Worm (Caenorhabditis elegans) whole organism, young adult: Measurements from ENCODE around the gene spp-8.

Experiments
- B0035.1 ChIP-seq: sonication (generic microtip); optimal IDR thresholded peaks from 2 replicates; lab custom pipeline; 2016; ENCODE audit warnings: missing genetic modification characterization, mild to moderate bottlenecking, missing compliant biosample characterization, missing genotype, missing genetic modification reagents
- C06A6.2 ChIP-seq: fragments of 200-800 bp; sonication (Bioruptor generic); conservative IDR thresholded peaks from 2 replicates; pipeline ENCODE4 v1.3.6; 2022; ENCODE audit warnings: missing genetic modification characterization, missing compliant biosample characterization
- D2030.7 ChIP-seq: fragments of 200-800 bp; sonication (Bioruptor generic); IDR thresholded peaks from 2 replicates; pipeline ENCODE4 v1.3.6; 2022; ENCODE audit warnings: missing genetic modification reagents, missing genetic modification characterization, missing compliant biosample characterization
- F37B4.10 ChIP-seq: fragments of 200-800 bp; sonication (Bioruptor generic); IDR thresholded peaks from 2 replicates; pipeline ENCODE4 v1.3.6; 2022; ENCODE audit warnings: missing genetic modification characterization, missing compliant biosample characterization
- K11D2.4 ChIP-seq: fragments of 200-800 bp; sonication (Bioruptor generic); IDR thresholded peaks from 2 replicates; pipeline ENCODE4 v1.3.6; 2022; ENCODE audit warnings: missing genetic modification reagents, missing genetic modification characterization, missing compliant biosample characterization
- K12H6.12 ChIP-seq: fragments of 200-800 bp; sonication (Bioruptor generic); optimal IDR thresholded peaks from 2 replicates; lab custom pipeline; 2018; ENCODE audit warnings: mild to moderate bottlenecking, missing genetic modification characterization, missing compliant biosample characterization
- T07F8.4 ChIP-seq: sonication (generic microtip); optimal IDR thresholded peaks from 2 replicates; lab custom pipeline; 2016; ENCODE audit warnings: mild to moderate bottlenecking, missing genetic modification characterization, moderate library complexity, missing compliant biosample characterization
- Y53F4B.3 ChIP-seq: fragments of 200-800 bp; sonication (Bioruptor generic); IDR thresholded peaks from 2 replicates; pipeline ENCODE4 v1.3.6; 2022; ENCODE audit warnings: missing genetic modification reagents, missing genetic modification characterization, missing compliant biosample characterization
- Y53G8AR.9 ChIP-seq: fragments of 200-800 bp; sonication (Bioruptor generic); conservative IDR thresholded peaks from 2 replicates; pipeline ENCODE4 v1.3.6; 2022; ENCODE audit warnings: missing genetic modification reagents, missing genetic modification characterization, missing compliant biosample characterization
- Y56A3A.18 ChIP-seq: fragments of 200-800 bp; sonication (Bioruptor generic); IDR thresholded peaks from 2 replicates; pipeline ENCODE4 v1.3.6; 2022; ENCODE audit warnings: missing genetic modification reagents, missing genetic modification characterization, missing compliant biosample characterization
- Y67H2A.10 ChIP-seq: fragments of 200-800 bp; sonication (Bioruptor generic); conservative IDR thresholded peaks from 2 replicates; pipeline ENCODE4 v1.3.6; 2022; ENCODE audit warnings: missing genetic modification reagents, missing genetic modification characterization, missing compliant biosample characterization
- Y95B8A.8 ChIP-seq: fragments of 200-800 bp; sonication (Bioruptor generic); IDR thresholded peaks from 2 replicates; pipeline ENCODE4 v1.3.6; 2022; ENCODE audit warnings: missing genetic modification reagents, missing genetic modification characterization, missing compliant biosample characterization
- ZK185.1 ChIP-seq: sonication (generic microtip); optimal IDR thresholded peaks from 2 replicates; lab custom pipeline; 2016; ENCODE audit warnings: mild to moderate bottlenecking, missing genetic modification characterization, missing compliant biosample characterization; ENCODE audit not compliant: poor library complexity, severe bottlenecking
- aptf-2 ChIP-seq: fragments of 200-800 bp; sonication (Bioruptor generic); conservative IDR thresholded peaks from 2 replicates; pipeline ENCODE4 v1.3.6; 2022; ENCODE audit warnings: missing genetic modification reagents, missing genetic modification characterization, missing compliant biosample characterization
- aptf-3 ChIP-seq: fragments of 200-800 bp; sonication (Bioruptor generic); IDR thresholded peaks from 2 replicates; pipeline ENCODE4 v1.3.6; 2022; ENCODE audit warnings: missing genetic modification characterization, missing compliant biosample characterization
- atf-7 ChIP-seq: sonication (generic microtip); optimal IDR thresholded peaks from 2 replicates; lab custom pipeline; 2017; ENCODE audit warnings: mild to moderate bottlenecking, missing genetic modification characterization, missing compliant biosample characterization
- bed-2 ChIP-seq: fragments of 200-800 bp; sonication (Bioruptor generic); IDR thresholded peaks from 2 replicates; pipeline ENCODE4 v1.3.6; 2022; ENCODE audit warnings: missing genetic modification reagents, missing genetic modification characterization, missing compliant biosample characterization
- cebp-1 ChIP-seq, 2 experiments: fragments of 200-800 bp in 1 of 2; sonication (Bioruptor generic) in 1 of 2; sonication (generic microtip) in 1 of 2; IDR thresholded peaks in 1 of 2; optimal IDR thresholded peaks in 1 of 2; 2 replicates each; pipeline versions ENCODE4 v1.3.6 to Lab custom; 2017 to 2022; ENCODE audit warnings: missing compliant biosample characterization in 2 of 2, missing genetic modification characterization in 2 of 2, mild to moderate bottlenecking in 1 of 2, missing genetic modification reagents in 1 of 2, moderate library complexity in 1 of 2
- ceh-100 ChIP-seq: fragments of 200-800 bp; sonication (Bioruptor generic); IDR thresholded peaks from 2 replicates; pipeline ENCODE4 v1.3.6; 2022; ENCODE audit warnings: missing genetic modification reagents, missing genetic modification characterization, missing compliant biosample characterization
- dox-1 ChIP-seq: fragments of 200-800 bp; sonication (Bioruptor generic); IDR thresholded peaks from 2 replicates; pipeline ENCODE4 v1.3.6; 2022; ENCODE audit warnings: missing genetic modification reagents, missing genetic modification characterization, missing compliant biosample characterization
- egl-18 ChIP-seq: fragments of 200-800 bp; sonication (Bioruptor generic); IDR thresholded peaks from 2 replicates; pipeline ENCODE4 v1.3.6; 2022; ENCODE audit warnings: missing genetic modification reagents, missing genetic modification characterization, missing compliant biosample characterization
- egl-44 ChIP-seq: fragments of 200-800 bp; sonication (Bioruptor generic); IDR thresholded peaks from 2 replicates; pipeline ENCODE4 v1.3.6; 2022; ENCODE audit warnings: missing genetic modification reagents, missing genetic modification characterization, missing compliant biosample characterization
- ets-4 ChIP-seq: fragments of 200-800 bp; sonication (Bioruptor generic); optimal IDR thresholded peaks from 2 replicates; lab custom pipeline; 2018; ENCODE audit warnings: mild to moderate bottlenecking, missing genetic modification characterization, missing compliant biosample characterization
- fkh-3 ChIP-seq: sonication (generic microtip); optimal IDR thresholded peaks from 2 replicates; lab custom pipeline; 2016; ENCODE audit warnings: mild to moderate bottlenecking, missing genetic modification characterization, missing compliant biosample characterization
- gei-17 ChIP-seq: fragments of 200-800 bp; sonication (Bioruptor generic); optimal IDR thresholded peaks from 2 replicates; lab custom pipeline; 2018; ENCODE audit warnings: mild to moderate bottlenecking, missing genetic modification characterization, missing compliant biosample characterization
- lag-1 ChIP-seq: fragments of 200-800 bp; sonication (Bioruptor generic); IDR thresholded peaks from 2 replicates; pipeline ENCODE4 v1.3.6; 2022; ENCODE audit warnings: missing genetic modification reagents, missing genetic modification characterization, missing compliant biosample characterization
- let-526 ChIP-seq: fragments of 200-800 bp; sonication (Bioruptor generic); IDR thresholded peaks from 2 replicates; pipeline ENCODE4 v1.3.6; 2022; ENCODE audit warnings: missing genetic modification reagents, missing genetic modification characterization, missing compliant biosample characterization
- lin-26 ChIP-seq: fragments of 200-800 bp; sonication (Bioruptor generic); IDR thresholded peaks from 2 replicates; pipeline ENCODE4 v1.3.6; 2022; ENCODE audit warnings: missing genetic modification reagents, missing genetic modification characterization, missing compliant biosample characterization
- lin-35 ChIP-seq, 3 experiments: fragments of 150-350 bp in 2 of 3; sonication (generic microtip) in 1 of 3; optimal IDR thresholded peaks; 2 replicates each; lab custom pipeline; 2014 to 2018; ENCODE audit warnings: missing biosample characterization in 3 of 3, missing genetic modification characterization in 3 of 3, missing genetic modification reagents in 3 of 3
- lin-40 ChIP-seq: sonication (generic microtip); optimal IDR thresholded peaks from 2 replicates; lab custom pipeline; 2016; ENCODE audit warnings: missing genetic modification characterization, mild to moderate bottlenecking, missing compliant biosample characterization, missing genotype, missing genetic modification reagents
- lin-54 ChIP-seq: fragments of 200-800 bp; sonication (Bioruptor generic); optimal IDR thresholded peaks from 2 replicates; lab custom pipeline; 2018; ENCODE audit warnings: mild to moderate bottlenecking, missing genetic modification characterization, missing compliant biosample characterization
- lsl-1 ChIP-seq: fragments of 200-800 bp; sonication (Bioruptor generic); optimal IDR thresholded peaks from 2 replicates; lab custom pipeline; 2018; ENCODE audit warnings: mild to moderate bottlenecking, missing genetic modification characterization, moderate library complexity, missing compliant biosample characterization
- madf-10 ChIP-seq: sonication (generic microtip); optimal IDR thresholded peaks from 2 replicates; lab custom pipeline; 2016; ENCODE audit warnings: mild to moderate bottlenecking, missing genetic modification characterization, missing compliant biosample characterization
- madf-6 ChIP-seq: fragments of 200-800 bp; sonication (Bioruptor generic); IDR thresholded peaks from 2 replicates; pipeline ENCODE4 v1.3.6; 2022; ENCODE audit warnings: missing genetic modification reagents, missing genetic modification characterization, missing compliant biosample characterization
- mcd-1 ChIP-seq: fragments of 200-800 bp; sonication (Bioruptor generic); IDR thresholded peaks from 2 replicates; pipeline ENCODE4 v1.3.6; 2022; ENCODE audit warnings: missing genetic modification reagents, missing genetic modification characterization, missing compliant biosample characterization
- nfyb-1 ChIP-seq: fragments of 200-800 bp; sonication (Bioruptor generic); IDR thresholded peaks from 2 replicates; pipeline ENCODE4 v1.3.6; 2022; ENCODE audit warnings: missing genetic modification reagents, missing genetic modification characterization, missing compliant biosample characterization
- nhr-80 ChIP-seq: sonication (generic microtip); optimal IDR thresholded peaks from 2 replicates; lab custom pipeline; 2016; ENCODE audit warnings: missing genetic modification characterization, missing compliant biosample characterization
- nhr-90 ChIP-seq: sonication (generic microtip); optimal IDR thresholded peaks from 2 replicates; lab custom pipeline; 2016; ENCODE audit warnings: missing genotype, mild to moderate bottlenecking, missing genetic modification characterization, missing compliant biosample characterization
- pha-4 ChIP-seq: fragments of 150-350 bp; sonication (generic microtip); optimal IDR thresholded peaks from 2 replicates; lab custom pipeline; 2014; ENCODE audit warnings: missing biosample characterization, missing genetic modification reagents, missing genetic modification characterization
- rcor-1 ChIP-seq: fragments of 200-800 bp; sonication (Bioruptor generic); IDR thresholded peaks from 2 replicates; pipeline ENCODE4 v1.3.6; 2022; ENCODE audit warnings: missing genetic modification reagents, missing genetic modification characterization, missing compliant biosample characterization
- rpc-1 ChIP-seq, 2 experiments: fragments of 150-350 bp in 1 of 2; sonication (generic microtip) in 1 of 2; optimal IDR thresholded peaks; 2 replicates each; lab custom pipeline; 2014 to 2018; ENCODE audit warnings: missing biosample characterization in 1 of 2, missing genetic modification characterization in 1 of 2, missing genetic modification reagents in 1 of 2, missing genotype in 1 of 2
- sdz-38 ChIP-seq: sonication (generic microtip); optimal IDR thresholded peaks from 2 replicates; lab custom pipeline; 2016; ENCODE audit warnings: missing genotype, missing genetic modification characterization, missing compliant biosample characterization
- snpc-1.1 ChIP-seq: sonication (generic microtip); optimal IDR thresholded peaks from 2 replicates; lab custom pipeline; 2017; ENCODE audit warnings: missing genetic modification characterization, mild to moderate bottlenecking, missing compliant biosample characterization, antibody characterized with exemption, moderate library complexity, missing genotype, missing genetic modification reagents; ENCODE audit not compliant: insufficient read depth
- tbp1 ChIP-seq: fragments of 200-800 bp; sonication (Bioruptor generic); optimal IDR thresholded peaks from 2 replicates; lab custom pipeline; 2018; ENCODE audit warnings: mild to moderate bottlenecking, missing genetic modification characterization, missing compliant biosample characterization
- ztf-25 ChIP-seq: fragments of 200-800 bp; sonication (Bioruptor generic); IDR thresholded peaks from 2 replicates; pipeline ENCODE4 v1.3.6; 2022; ENCODE audit warnings: missing genetic modification reagents, missing genetic modification characterization, missing compliant biosample characterization
- ztf-6 ChIP-seq: fragments of 200-800 bp; sonication (Bioruptor generic); IDR thresholded peaks from 2 replicates; pipeline ENCODE4 v1.3.6; 2022; ENCODE audit warnings: missing genetic modification reagents, missing genetic modification characterization, missing compliant biosample characterization

The spp-8 gene

DNA sequence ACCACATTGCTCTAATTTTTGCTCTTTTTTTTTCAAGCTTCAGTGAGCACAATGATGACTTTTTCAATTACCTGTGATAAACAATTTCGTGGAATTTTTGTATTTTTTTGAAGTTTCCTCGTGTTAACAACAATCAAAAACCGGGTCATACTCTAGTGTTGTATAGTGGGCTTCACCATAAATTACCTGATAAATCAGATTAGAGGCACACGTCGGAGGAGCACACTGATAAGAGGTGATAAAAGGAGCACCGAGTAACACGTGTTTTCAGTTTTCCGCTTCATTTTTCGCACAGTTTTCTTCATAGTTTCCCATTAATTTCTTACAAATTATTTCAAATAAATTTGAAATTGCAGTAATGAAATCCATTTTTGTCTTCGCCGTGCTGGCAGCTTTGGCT, at the start of gene spp-8:
Gene spp-8, plus strand, starts transcription at position 357 of the 400 bp plus-strand sequence.
- TF ChIP-seq egl-18 (GFP tag; lab: Robert Waterston, UW) (no peak), tbp1 (GFP tag; lab: Kevin White, UChicago) (peak; percentile 1), K11D2.4 (GFP tag; lab: Robert Waterston, UW) (no peak), D2030.7 (GFP tag; lab: Robert Waterston, UW) (no peak), lin-54 (no peak), ets-4 (GFP tag; lab: Kevin White, UChicago) (peak; percentile 87), egl-44 (GFP tag; lab: Robert Waterston, UW) (peak; percentile 39; the same call in 1 of the 2 replicates), lin-40 (tag; lab: Kevin White, UChicago) (no peak), dox-1 (GFP tag; lab: Robert Waterston, UW) (0 out of 2 replicates have a peak, but pooled peaks have one; percentile 22), Y95B8A.8 (no peak), gei-17 (GFP tag; lab: Kevin White, UChicago) (no peak), atf-7 (tag; lab: Kevin White, UChicago) (peak; percentile 38), B0035.1 (no peak), Y67H2A.10 (GFP tag; lab: Robert Waterston, UW) (no peak), bed-2 (no peak), nhr-90 (tag; lab: Kevin White, UChicago) (peak; percentile 41), lsl-1 (GFP tag; lab: Kevin White, UChicago) (no peak), fkh-3 (tag; lab: Kevin White, UChicago) (no peak), nhr-80 (tag; lab: Kevin White, UChicago) (peak; percentile 94)
- TF ChIP-seq, all 124 proteins: peak for 7

DNA sequence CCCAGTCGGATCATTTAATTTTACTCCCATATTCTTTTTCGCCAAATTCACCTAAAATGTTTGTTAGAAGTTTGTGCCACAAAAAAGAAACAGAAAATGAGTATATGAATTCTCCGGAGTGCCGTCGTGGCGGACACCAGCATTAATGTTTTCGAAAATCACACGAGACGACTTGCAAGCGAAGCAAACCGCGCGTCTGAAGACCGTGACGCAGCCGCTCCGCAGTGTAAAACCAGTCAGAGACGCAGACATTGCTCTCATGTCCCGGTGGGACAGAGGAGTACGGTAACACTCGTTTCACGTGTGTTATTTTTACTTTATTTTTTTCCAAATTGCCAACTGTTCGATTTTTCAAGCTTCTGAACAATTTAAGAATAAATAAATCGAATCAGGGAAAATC, 48.8 kb upstream of the spp-8 start, which contains the start of the genes T26A8.4 and pdtf-1:
Gene T26A8.4, minus strand, starts transcription at position 185 of the 400 bp plus-strand sequence.
Gene pdtf-1, plus strand, starts transcription at position 330 of the 400 bp plus-strand sequence.
- TF ChIP-seq cebp-1 (GFP tag; IDR thresholded peaks at IDR 0.05; lab: Robert Waterston, UW) (peak; percentile 72; the same call in 1 of the 2 replicates), cebp-1 (tag; optimal IDR thresholded peaks at IDR 0.05; lab: Kevin White, UChicago) (peak; percentile 78), sdz-38 (no peak), ztf-6 (0 out of 2 replicates have a peak, but pooled peaks have one; percentile 28), let-526 (peak; percentile 75; the same call in 1 of the 2 replicates), madf-10 (tag; lab: Kevin White, UChicago) (peak; percentile 69), ztf-25 (GFP tag; lab: Robert Waterston, UW) (no peak), Y53F4B.3 (no peak), C06A6.2 (peak; percentile 83), ets-4 (GFP tag; lab: Kevin White, UChicago) (no peak), rcor-1 (peak; percentile 89), Y53G8AR.9 (peak; percentile 60; the same call in 1 of the 2 replicates), pha-4 (tag; lab: Kevin White, UChicago) (peak; percentile 50), aptf-3 (GFP tag; lab: Robert Waterston, UW) (no peak), aptf-2 (GFP tag; lab: Robert Waterston, UW) (no peak), lin-26 (GFP tag; lab: Robert Waterston, UW) (0 out of 2 replicates have a peak, but pooled peaks have one; percentile 34), lin-35 (GFP tag; optimal IDR thresholded peaks at IDR 0.05; lab: Kevin White, UChicago) (peak in 2 of 3 experiments; percentile 45 to 76), K12H6.12 (tag; lab: Kevin White, UChicago) (peak; percentile 90), T07F8.4 (tag; lab: Kevin White, UChicago) (no peak), rpc-1 (optimal IDR thresholded peaks at IDR 0.05; lab: Kevin White, UChicago) (peak; percentile 15), rpc-1 (tag; optimal IDR thresholded peaks at IDR 0.05; lab: Kevin White, UChicago) (no peak), ceh-100 (peak; percentile 60; the same call in 1 of the 2 replicates), F37B4.10 (GFP tag; lab: Robert Waterston, UW) (no peak), lag-1 (GFP tag; lab: Robert Waterston, UW) (no peak), Y56A3A.18 (0 out of 2 replicates have a peak, but pooled peaks have one; percentile 62), mcd-1 (GFP tag; lab: Robert Waterston, UW) (peak; percentile 83), madf-6 (GFP tag; lab: Robert Waterston, UW) (peak; percentile 84), ZK185.1 (peak; percentile 89), lsl-1 (GFP tag; lab: Kevin White, UChicago) (peak; percentile 96), snpc-1.1 (tag; lab: Kevin White, UChicago) (peak; percentile 80), nfyb-1 (GFP tag; lab: Robert Waterston, UW) (peak; percentile 96)
